Worm (Caenorhabditis elegans) whole organism, L3 larva: ENCODE measurements around the gene rga-5.

Experiments
- ama-1 ChIP-seq: fragments of 150-350 bp; optimal IDR thresholded peaks from 2 replicates; lab custom pipeline; 2018
- ceh-9 ChIP-seq: sonication (generic microtip); optimal IDR thresholded peaks from 2 replicates; lab custom pipeline; 2018; ENCODE audit warnings: missing biosample characterization, missing genetic modification characterization
- egl-27 ChIP-seq: sonication (generic microtip); optimal IDR thresholded peaks from 4 replicates; lab custom pipeline; 2017; ENCODE audit warnings: missing biosample characterization, missing genetic modification reagents, missing genetic modification characterization
- egl-5 ChIP-seq: fragments of 150-350 bp; optimal IDR thresholded peaks from 2 replicates; lab custom pipeline; 2017; ENCODE audit warnings: missing biosample characterization, missing genetic modification reagents, missing genetic modification characterization, inconsistent platforms
- lin-15B ChIP-seq: fragments of 150-350 bp; optimal IDR thresholded peaks from 2 replicates; lab custom pipeline; 2014; ENCODE audit warnings: missing biosample characterization, missing genetic modification characterization
- lsy-12 ChIP-seq: sonication (generic microtip); optimal IDR thresholded peaks from 2 replicates; lab custom pipeline; 2016; ENCODE audit warnings: mild to moderate bottlenecking, missing genetic modification characterization, missing compliant biosample characterization
- mml-1 ChIP-seq: fragments of 150-350 bp; sonication (generic microtip); optimal IDR thresholded peaks from 3 replicates; lab custom pipeline; 2014; ENCODE audit warnings: missing biosample characterization, missing genetic modification characterization
- nhr-12 ChIP-seq: fragments of 150-350 bp; optimal IDR thresholded peaks from 2 replicates; lab custom pipeline; 2014; ENCODE audit warnings: missing biosample characterization, missing genetic modification characterization
- nhr-23 ChIP-seq: fragments of 150-350 bp; optimal IDR thresholded peaks from 2 replicates; lab custom pipeline; 2014; ENCODE audit warnings: missing biosample characterization, missing genetic modification reagents, missing genetic modification characterization
- nhr-67 ChIP-seq: fragments of 150-350 bp; optimal IDR thresholded peaks from 2 replicates; lab custom pipeline; 2014; ENCODE audit warnings: missing biosample characterization, missing genetic modification characterization
- nhr-77 ChIP-seq: fragments of 150-350 bp; optimal IDR thresholded peaks from 2 replicates; lab custom pipeline; 2014; ENCODE audit warnings: missing biosample characterization, missing genetic modification characterization
- pha-4 ChIP-seq: fragments of 150-350 bp; optimal IDR thresholded peaks from 2 replicates; lab custom pipeline; 2014; ENCODE audit warnings: missing biosample characterization, missing genetic modification reagents, missing genetic modification characterization
- snpc-4 ChIP-seq: fragments of 150-350 bp; optimal IDR thresholded peaks from 2 replicates; lab custom pipeline; 2014; ENCODE audit warnings: missing biosample characterization, missing genetic modification characterization
- unc-62 ChIP-seq: fragments of 150-350 bp; sonication (generic microtip); optimal IDR thresholded peaks from 4 replicates; lab custom pipeline; 2014; ENCODE audit warnings: missing biosample characterization, missing genetic modification reagents, missing genetic modification characterization

rga-5 gene

ce11 chrIV:13888164-13888518 is 60.5 kb downstream of the rga-5 start:
- no peak for TF ChIP-seq lsy-12 (tag; lab: Kevin White, UChicago)
- no peak for TF ChIP-seq nhr-67 (tag; lab: Kevin White, UChicago)
- TF ChIP-seq unc-62 (GFP tag; lab: Kevin White, UChicago) = no peak
- TF ChIP-seq ceh-9 (tag; lab: Kevin White, UChicago) = no peak
- no peak for TF ChIP-seq mml-1 (tag; lab: Kevin White, UChicago)
- TF ChIP-seq egl-5 (tag; lab: Kevin White, UChicago) = no peak
- no peak for TF ChIP-seq nhr-77 (tag; lab: Kevin White, UChicago)
- no peak for TF ChIP-seq egl-27 (tag; lab: Kevin White, UChicago)

DNA sequence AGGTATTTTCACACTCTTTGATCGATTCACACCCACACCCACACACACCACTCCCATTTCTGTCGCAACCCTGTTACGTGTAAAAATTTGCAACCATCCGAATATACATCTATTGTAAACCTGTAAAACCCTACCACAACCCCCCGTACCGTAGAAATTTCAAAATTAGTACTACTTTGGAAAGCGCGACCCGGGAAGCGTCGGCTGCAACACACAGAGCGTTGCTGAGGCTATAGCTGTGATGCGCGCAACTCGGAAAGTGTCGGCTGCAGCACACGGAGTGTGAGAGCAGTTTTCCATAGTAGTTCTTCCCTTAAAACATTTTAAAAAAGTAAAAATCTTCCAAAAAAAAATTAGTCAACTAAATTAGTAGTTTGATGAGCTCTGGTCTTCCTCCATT is 65.4 kb downstream of the rga-5 start:
- TF ChIP-seq pha-4 (peak; percentile 12), nhr-12 (tag; lab: Kevin White, UChicago) (no peak), lsy-12 (tag; lab: Kevin White, UChicago) (peak; percentile 33), unc-62 (GFP tag; lab: Kevin White, UChicago) (no peak), ama-1 (lab: Kevin White, UChicago) (peak; percentile 28), nhr-23 (tag; lab: Kevin White, UChicago) (no peak), lin-15B (tag; lab: Kevin White, UChicago) (peak; percentile 11), snpc-4 (peak; percentile 96)
